Worm (Caenorhabditis elegans): Measurements from ENCODE around the gene ceh-18.

DNA sequence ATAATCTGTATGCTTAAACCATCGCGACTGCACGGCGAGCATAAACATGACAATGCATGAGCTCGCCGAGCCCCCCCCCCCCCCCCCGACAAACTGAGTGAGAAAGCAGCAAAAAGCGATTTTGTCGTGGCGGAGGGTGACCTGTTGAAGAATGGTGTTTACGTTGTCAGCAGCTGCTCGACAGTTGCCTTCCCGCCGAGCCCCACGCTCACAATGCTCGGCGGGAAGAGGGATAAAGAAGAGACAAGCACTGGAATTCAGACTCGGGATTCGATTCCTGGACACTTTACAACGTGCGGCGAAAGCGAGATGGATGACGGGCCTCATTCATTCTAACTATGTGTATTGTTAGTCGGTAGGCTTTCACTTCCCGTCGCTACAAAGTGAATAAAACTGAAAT lies 43.1 kb upstream of the ceh-18 start:
- TF ChIP-seq B0336.3 (GFP tag; IDR thresholded peaks at IDR 0.05) (no peak), atf-7 (tag; optimal IDR thresholded peaks at IDR 0.05) (no peak), snpc-4 (GFP tag; optimal IDR thresholded peaks at IDR 0.05) (no peak), snpc-4 (tag; optimal IDR thresholded peaks at IDR 0.05) (no peak)
